Worm (Caenorhabditis elegans): ENCODE measurements around the gene fbxa-35.
"Not testable (repeated sequence)": the region's sequence is repeated elsewhere in the genome, so short reads cannot be mapped to it uniquely, and the experiment has no call there.

fbxa-35 gene

ce11 chrIII:1258358-1258757 is 37.1 kb upstream of the fbxa-35 start, which contains the start of gene fbxa-78:
TSS of gene fbxa-78 (minus strand) at chrIII:1258458.
- TF ChIP-seq elt-2 (tag; optimal IDR thresholded peaks at IDR 0.05); mab-9 (GFP tag; IDR thresholded peaks at IDR 0.05); unc-62 (GFP tag; optimal IDR thresholded peaks at IDR 0.05): not testable (repeated sequence)

- TF ChIP-seq ceh-8 (GFP tag; optimal IDR thresholded peaks at IDR 0.05); ztf-11 (tag; optimal IDR thresholded peaks at IDR 0.05); dsc-1 (tag; optimal IDR thresholded peaks at IDR 0.05): not testable (repeated sequence)
Measured at ce11 chrIII:1263692-1264091, 31.8 kb upstream of the fbxa-35 start, which contains the start of gene srz-9. TSS of gene srz-9 (plus strand) at chrIII:1263992.

ce11 chrIII:1266799-1267198 is 28.7 kb upstream of the fbxa-35 start, which contains the start of gene fbxa-151:
TSS of gene fbxa-151 (minus strand) at chrIII:1266899.
- not testable (repeated sequence) for TF ChIP-seq nhr-20 (tag; optimal IDR thresholded peaks at IDR 0.05); zip-4 (GFP tag; optimal IDR thresholded peaks at IDR 0.05); nhr-84 (tag; optimal IDR thresholded peaks at IDR 0.05)

ce11 chrIII:1269156-1269555 is 26.3 kb upstream of the fbxa-35 start, which contains the start of gene fbxa-32:
TSS of gene fbxa-32 (minus strand) at chrIII:1269256.
- TF ChIP-seq blmp-1 (tag; optimal IDR thresholded peaks at IDR 0.05) (no peak), elt-2 (tag; optimal IDR thresholded peaks at IDR 0.05) (peak; percentile 16), lin-13 (GFP tag; optimal IDR thresholded peaks at IDR 0.05) (no peak), unc-62 (GFP tag; optimal IDR thresholded peaks at IDR 0.05) (no peak), lir-3 (tag; optimal IDR thresholded peaks at IDR 0.05; ENCODE audit: poor library complexity) (no peak)

ce11 chrIII:1271378-1271926 is 24.0 kb upstream of the fbxa-35 start, which contains the start of gene fbxa-31:
TSS of gene fbxa-31 (minus strand) at chrIII:1271428.
- TF ChIP-seq C04F5.9 (tag; optimal IDR thresholded peaks at IDR 0.05) (no peak), sup-37 (GFP tag; optimal IDR thresholded peaks at IDR 0.05) (no peak), mdl-1 (tag; optimal IDR thresholded peaks at IDR 0.05) (no peak), snpc-4 (tag; optimal IDR thresholded peaks at IDR 0.05) (no peak), ets-5 (GFP tag; IDR thresholded peaks at IDR 0.05) (no peak), zag-1 (tag; optimal IDR thresholded peaks at IDR 0.05) (no peak), nhr-90 (tag; optimal IDR thresholded peaks at IDR 0.05; ENCODE audit: poor library complexity) (no peak), nhr-71 (tag; optimal IDR thresholded peaks at IDR 0.05) (no peak), ces-1 (GFP tag; optimal IDR thresholded peaks at IDR 0.05) (no peak), zip-4 (GFP tag; optimal IDR thresholded peaks at IDR 0.05) (no peak), efl-1 (optimal IDR thresholded peaks at IDR 0.05) (no peak), efl-1 (GFP tag; optimal IDR thresholded peaks at IDR 0.05 in 1 of 2) (peak in 1 of 2 experiments; percentile 26), swsn-7 (tag; optimal IDR thresholded peaks at IDR 0.05) (no peak), fkh-8 (tag; optimal IDR thresholded peaks at IDR 0.05) (no peak), lin-35 (GFP tag; optimal IDR thresholded peaks at IDR 0.05) (peak in 1 of 2 experiments; percentile 27), pag-3 (tag; optimal IDR thresholded peaks at IDR 0.05; ENCODE audit: borderline replicate concordance, insufficient read depth) (no peak), tbx-2 (tag; optimal IDR thresholded peaks at IDR 0.05) (no peak), elt-2 (tag; optimal IDR thresholded peaks at IDR 0.05) (peak; percentile 24), sptf-1 (tag; optimal IDR thresholded peaks at IDR 0.05) (no peak), nhr-28 (tag; optimal IDR thresholded peaks at IDR 0.05) (no peak)

ce11 chrIII:1273655-1274328 is 21.7 kb upstream of the fbxa-35 start, which contains the start of gene fbxa-29:
TSS of gene fbxa-29 (minus strand) at chrIII:1273705.
- TF ChIP-seq elt-2 (tag; optimal IDR thresholded peaks at IDR 0.05) (peak; percentile 8), nhr-77 (tag; optimal IDR thresholded peaks at IDR 0.05) (no peak)

All from whole organism, L1 larva.